Worm (Caenorhabditis elegans): ENCODE measurements around the gene F26F2.3.

DNA sequence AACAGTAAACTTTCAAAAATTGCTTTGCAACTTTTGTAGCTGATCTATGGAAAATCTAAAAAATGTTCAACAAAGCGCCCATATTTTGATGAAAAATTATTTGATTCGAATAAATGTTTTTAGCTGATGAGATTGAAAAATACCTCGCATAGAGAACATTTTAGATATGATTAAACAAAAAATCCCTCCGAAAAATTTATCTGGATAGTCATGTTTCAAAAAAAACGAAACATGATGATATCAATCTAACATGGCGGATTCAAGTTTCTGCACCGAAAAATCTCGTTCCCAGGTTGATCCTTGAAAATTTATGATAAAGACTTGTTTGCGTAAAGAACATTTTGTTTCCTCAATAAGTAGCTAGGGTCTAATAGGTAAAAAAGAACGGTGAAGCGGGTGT, 42.3 kb upstream of the F26F2.3 start, which contains the start of gene ttr-12:
- no peak for TF ChIP-seq ces-1 (GFP tag; optimal IDR thresholded peaks at IDR 0.05)
- no peak for TF ChIP-seq elt-1 (tag; optimal IDR thresholded peaks at IDR 0.05; ENCODE audit: borderline replicate concordance, insufficient read depth)
- TF ChIP-seq unc-62 (GFP tag; optimal IDR thresholded peaks at IDR 0.05) = no peak
- TF ChIP-seq unc-39 (tag; optimal IDR thresholded peaks at IDR 0.05) = no peak
- TF ChIP-seq nhr-12 (tag; optimal IDR thresholded peaks at IDR 0.05) = no peak
- no peak for TF ChIP-seq blmp-1 (tag; optimal IDR thresholded peaks at IDR 0.05)
- no peak for TF ChIP-seq mep-1 (tag; optimal IDR thresholded peaks at IDR 0.05)
- no peak for TF ChIP-seq pha-4 (tag; optimal IDR thresholded peaks at IDR 0.05)
- no peak for TF ChIP-seq nhr-76 (tag; optimal IDR thresholded peaks at IDR 0.05)
- TF ChIP-seq ztf-11 (tag; optimal IDR thresholded peaks at IDR 0.05) = no peak
- TF ChIP-seq zip-8 (tag; optimal IDR thresholded peaks at IDR 0.05) = no peak
- TF ChIP-seq lsy-2 (tag; optimal IDR thresholded peaks at IDR 0.05) = no peak
- TF ChIP-seq sptf-1 (tag; optimal IDR thresholded peaks at IDR 0.05) = no peak
- no peak for TF ChIP-seq nhr-237 (tag; optimal IDR thresholded peaks at IDR 0.05)

All from whole organism, mixed stage, embryonic.